Worm (Caenorhabditis elegans): Measurements from ENCODE around the gene tftc-5.

ce11 chrIII:4013061-4013460 lies 8.9 kb upstream of the tftc-5 start:
- TF ChIP-seq cebp-1 (GFP tag; IDR thresholded peaks at IDR 0.05) (no peak), cebp-1 (tag; optimal IDR thresholded peaks at IDR 0.05) (no peak), pbrm-1 (GFP tag; IDR thresholded peaks at IDR 0.05) (no peak), tlf-1 (GFP tag; optimal IDR thresholded peaks at IDR 0.05) (no peak), bed-2 (GFP tag; IDR thresholded peaks at IDR 0.05) (no peak)

Data from whole organism, young adult.